Worm (Caenorhabditis elegans): ENCODE results near the gene clec-142.

clec-142 gene

DNA sequence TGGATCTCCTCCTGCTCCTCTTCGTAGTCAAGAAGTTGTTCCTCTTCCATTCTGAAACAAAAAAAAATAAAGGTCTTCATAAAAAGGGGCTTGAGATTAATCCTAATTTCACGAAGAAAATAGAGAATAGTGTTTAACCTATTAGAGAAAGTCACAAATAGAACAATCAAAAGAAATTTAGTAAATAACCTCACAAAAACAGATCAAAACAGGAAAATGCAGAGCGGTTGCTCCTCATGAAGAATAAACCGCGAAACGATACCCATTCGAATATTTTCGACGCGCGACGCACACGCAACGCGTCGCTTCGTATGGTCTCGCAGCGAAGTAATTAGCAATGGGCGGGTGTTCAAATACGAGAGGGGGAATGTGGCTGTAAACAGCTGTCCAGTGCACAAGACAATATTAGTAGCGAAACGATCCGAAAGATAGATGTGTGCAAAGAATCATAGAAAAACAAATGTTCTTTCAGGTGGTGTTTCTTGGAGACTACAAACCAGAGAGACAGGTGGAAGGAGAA is 50.4 kb downstream of the clec-142 start, which contains the start of gene hel-1:
hel-1 (minus strand) TSS at position 51 of the 520 bp plus-strand sequence.
- TF ChIP-seq hmg-4 (GFP tag; optimal IDR thresholded peaks at IDR 0.05) (peak; percentile 28), ceh-13 (GFP tag; optimal IDR thresholded peaks at IDR 0.05) (no peak), scrt-1 (GFP tag; IDR thresholded peaks at IDR 0.05) (no peak), ets-7 (tag; optimal IDR thresholded peaks at IDR 0.05) (no peak), flt-1 (GFP tag; IDR thresholded peaks at IDR 0.05) (peak; percentile 46; the same call in 1 of the 2 replicates), tbx-37 (GFP tag; conservative IDR thresholded peaks at IDR 0.05) (0 out of 2 replicates have a peak, but pooled peaks have one; percentile 41), F13C5.2 (tag; optimal IDR thresholded peaks at IDR 0.05) (peak; percentile 75), ama-1 (optimal IDR thresholded peaks at IDR 0.05) (no peak)

DNA sequence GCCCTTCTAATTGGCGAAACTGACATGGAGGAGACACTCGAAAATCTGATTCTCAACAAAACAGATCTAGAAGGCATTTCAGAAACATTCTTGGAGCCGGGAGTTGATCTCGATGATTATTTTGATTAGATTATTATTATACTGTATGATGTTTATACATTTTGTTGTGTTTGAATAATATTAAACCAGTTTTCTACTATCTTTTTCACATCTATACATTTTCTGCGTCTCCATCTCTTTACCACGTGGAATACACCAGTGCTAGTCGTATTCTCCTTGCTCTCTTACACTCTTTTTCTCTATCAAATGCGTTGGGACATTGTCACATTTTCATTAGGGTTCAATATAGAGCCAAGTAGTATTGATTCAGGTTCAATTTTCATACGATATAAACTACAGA is 51.0 kb downstream of the clec-142 start, which contains the start of gene C26D10.4:
C26D10.4 (plus strand) TSS at position 301 of the 400 bp plus-strand sequence.
- TF ChIP-seq flt-1 (GFP tag; IDR thresholded peaks at IDR 0.05) (no peak), F13C5.2 (tag; optimal IDR thresholded peaks at IDR 0.05) (no peak), sea-1 (GFP tag; conservative IDR thresholded peaks at IDR 0.05) (no peak), ama-1 (optimal IDR thresholded peaks at IDR 0.05) (no peak), ceh-13 (GFP tag; optimal IDR thresholded peaks at IDR 0.05) (no peak), hmg-4 (GFP tag; optimal IDR thresholded peaks at IDR 0.05) (no peak), hnd-1 (tag; optimal IDR thresholded peaks at IDR 0.05) (no peak), aly-1 (tag; optimal IDR thresholded peaks at IDR 0.05) (no peak), ceh-36 (tag; optimal IDR thresholded peaks at IDR 0.05) (no peak), B0310.2 (tag; optimal IDR thresholded peaks at IDR 0.05) (no peak), scrt-1 (GFP tag; IDR thresholded peaks at IDR 0.05) (no peak), tra-4 (tag; optimal IDR thresholded peaks at IDR 0.05) (no peak), ets-7 (tag; optimal IDR thresholded peaks at IDR 0.05) (no peak), tbx-11 (GFP tag; IDR thresholded peaks at IDR 0.05) (no peak), hmbx-1 (tag; optimal IDR thresholded peaks at IDR 0.05) (no peak)
